Fruit fly (Drosophila melanogaster) whole organism, embryonic: ENCODE measurements around the gene Rab9.

ENCODE experiments used
- Bteb2 ChIP-seq: fragments of 200-800 bp; sonication (Bioruptor generic); optimal IDR thresholded peaks from 2 replicates; lab custom pipeline; 2016; ENCODE audit warnings: missing biosample characterization, missing genetic modification characterization
- CG10267 ChIP-seq: fragments of 200-800 bp; sonication (Bioruptor generic); optimal IDR thresholded peaks from 2 replicates; lab custom pipeline; 2018; ENCODE audit warnings: missing biosample characterization, mild to moderate bottlenecking, missing genetic modification characterization, moderate library complexity
- CG10654 ChIP-seq: fragments of 200-800 bp; sonication (Bioruptor generic); optimal IDR thresholded peaks from 2 replicates; lab custom pipeline; 2016; ENCODE audit warnings: missing biosample characterization, missing genetic modification characterization
- CG11456 ChIP-seq: fragments of 200-800 bp; sonication (Bioruptor generic); IDR thresholded peaks from 3 replicates; pipeline ENCODE4 v1.3.6; 2022; ENCODE audit warnings: missing biosample characterization, missing genetic modification characterization
- CG12104 ChIP-seq: fragments of 200-800 bp; sonication (Bioruptor generic); optimal IDR thresholded peaks from 3 replicates; lab custom pipeline; 2016; ENCODE audit warnings: missing biosample characterization, missing genetic modification characterization
- CG12236 ChIP-seq: fragments of 200-800 bp; sonication (Bioruptor generic); optimal IDR thresholded peaks from 2 replicates; lab custom pipeline; 2016; ENCODE audit warnings: missing biosample characterization, missing genetic modification characterization
- CG12391 ChIP-seq: fragments of 200-800 bp; sonication (Bioruptor generic); optimal IDR thresholded peaks from 3 replicates; lab custom pipeline; 2018; ENCODE audit warnings: missing biosample characterization, mild to moderate bottlenecking, missing genetic modification characterization, moderate library complexity
- CG14860 ChIP-seq: fragments of 200-800 bp; sonication (Bioruptor generic); IDR thresholded peaks from 3 replicates; pipeline ENCODE4 v1.3.6; 2022; ENCODE audit warnings: missing biosample characterization, missing genetic modification characterization; ENCODE audit not compliant: partially characterized antibody
- CG1602 ChIP-seq: fragments of 200-800 bp; sonication (Bioruptor generic); optimal IDR thresholded peaks from 3 replicates; lab custom pipeline; 2016; ENCODE audit warnings: missing biosample characterization, missing genetic modification characterization
- CG16863 ChIP-seq: fragments of 200-800 bp; sonication (Bioruptor generic); optimal IDR thresholded peaks from 3 replicates; lab custom pipeline; 2016; ENCODE audit warnings: missing biosample characterization, missing genetic modification characterization
- CG18476 ChIP-seq: fragments of 200-800 bp; sonication (Bioruptor generic); optimal IDR thresholded peaks from 2 replicates; lab custom pipeline; 2016; ENCODE audit warnings: missing biosample characterization, mild to moderate bottlenecking, missing genetic modification characterization
- CG32767 ChIP-seq: fragments of 200-800 bp; sonication (Bioruptor generic); IDR thresholded peaks from 2 replicates; pipeline ENCODE4 v1.3.6; 2022; ENCODE audit warnings: missing biosample characterization, missing genetic modification characterization
- CG3726 ChIP-seq: fragments of 200-800 bp; sonication (Bioruptor generic); IDR thresholded peaks from 3 replicates; pipeline ENCODE4, ENCODE4 v1.3.6; 2022; ENCODE audit warnings: missing biosample characterization, missing genetic modification characterization
- CG5953 ChIP-seq: fragments of 200-800 bp; sonication (Bioruptor generic); IDR thresholded peaks from 2 replicates; pipeline ENCODE4 v1.3.6; 2022; ENCODE audit warnings: missing biosample characterization, missing genetic modification characterization
- CG6175 ChIP-seq: fragments of 200-800 bp; sonication (Bioruptor generic); IDR thresholded peaks from 3 replicates; pipeline ENCODE4 v1.3.6; 2022; ENCODE audit warnings: missing biosample characterization, missing genetic modification characterization
- CG6854 ChIP-seq: fragments of 200-800 bp; sonication (Bioruptor generic); optimal IDR thresholded peaks from 3 replicates; lab custom pipeline; 2017; ENCODE audit warnings: missing biosample characterization, mild to moderate bottlenecking, missing genetic modification characterization
- CG7745 ChIP-seq: fragments of 200-800 bp; sonication (Bioruptor generic); optimal IDR thresholded peaks from 2 replicates; lab custom pipeline; 2018; ENCODE audit warnings: missing biosample characterization, mild to moderate bottlenecking, missing genetic modification characterization, moderate library complexity
- CG7786 ChIP-seq: fragments of 200-800 bp; sonication (Bioruptor generic); optimal IDR thresholded peaks from 2 replicates; lab custom pipeline; 2016; ENCODE audit warnings: missing biosample characterization, missing genetic modification characterization
- CG7987 ChIP-seq: fragments of 200-800 bp; sonication (Bioruptor generic); optimal IDR thresholded peaks from 2 replicates; lab custom pipeline; 2018; ENCODE audit warnings: missing biosample characterization, mild to moderate bottlenecking, missing genetic modification characterization, moderate library complexity
- Drgx ChIP-seq: fragments of 200-800 bp; sonication (Bioruptor generic); IDR thresholded peaks from 2 replicates; pipeline ENCODE4 v1.3.6; 2022; ENCODE audit warnings: missing biosample characterization, missing genetic modification characterization
- ERR ChIP-seq: fragments of 200-800 bp; sonication (Bioruptor generic); optimal IDR thresholded peaks from 2 replicates; lab custom pipeline; 2016; ENCODE audit warnings: missing biosample characterization, missing genetic modification characterization
- Ets65A ChIP-seq: fragments of 200-800 bp; sonication (Bioruptor generic); peaks from one replicate; lab custom pipeline; 2016; ENCODE audit warnings: missing biosample characterization, missing genetic modification characterization
- Gug ChIP-seq: fragments of 200-800 bp; sonication (Bioruptor generic); IDR thresholded peaks from 4 replicates; pipeline ENCODE4 v1.3.6; 2022; ENCODE audit warnings: missing biosample characterization, missing genetic modification characterization
- Hmr ChIP-seq: fragments of 200-800 bp; sonication (Bioruptor generic); optimal IDR thresholded peaks from 3 replicates; lab custom pipeline; 2017; ENCODE audit warnings: mild to moderate bottlenecking, missing biosample characterization, missing genetic modification reagents, missing genetic modification characterization
- Hmx ChIP-seq: fragments of 200-800 bp; sonication (Bioruptor generic); optimal IDR thresholded peaks from 2 replicates; lab custom pipeline; 2016; ENCODE audit warnings: missing biosample characterization, missing genetic modification characterization
- Lpt ChIP-seq: fragments of >200 bp; optimal IDR thresholded peaks from 2 replicates; lab custom pipeline; 2018; ENCODE audit warnings: missing biosample characterization, missing genetic modification characterization
- Nf-YB ChIP-seq: fragments of 200-800 bp; sonication (Bioruptor generic); optimal IDR thresholded peaks from 3 replicates; lab custom pipeline; 2019; ENCODE audit warnings: missing biosample characterization, mild to moderate bottlenecking, missing genetic modification characterization, moderate library complexity
- Poxn ChIP-seq: fragments of 200-800 bp; sonication (Bioruptor generic); IDR thresholded peaks from 2 replicates; pipeline ENCODE4 v1.3.6; 2022; ENCODE audit warnings: missing biosample characterization, missing genetic modification characterization
- Rfx ChIP-seq: fragments of 200-800 bp; sonication (Bioruptor generic); IDR thresholded peaks from 2 replicates; pipeline ENCODE4 v1.3.6; 2022; ENCODE audit warnings: missing biosample characterization, missing genetic modification characterization
- Sin3A ChIP-seq: fragments of >200 bp; optimal IDR thresholded peaks from 2 replicates; lab custom pipeline; 2018
- Trl ChIP-seq, 3 experiments: fragments of >200 bp in 2 of 3; fragments of 200-800 bp in 1 of 3; sonication (Bioruptor generic) in 1 of 3; optimal IDR thresholded peaks; 2 replicates in 1 of 3; 3 replicates in 2 of 3; lab custom pipeline; 2016 to 2017; ENCODE audit warnings: missing biosample characterization in 1 of 3, missing genetic modification characterization in 1 of 3
- ac ChIP-seq: fragments of 200-800 bp; sonication (Bioruptor generic); optimal IDR thresholded peaks from 3 replicates; lab custom pipeline; 2017; ENCODE audit warnings: missing biosample characterization, mild to moderate bottlenecking, missing genetic modification characterization
- br ChIP-seq: fragments of >200 bp; optimal IDR thresholded peaks from 2 replicates; lab custom pipeline; 2017
- chm ChIP-seq: fragments of 200-800 bp; sonication (Bioruptor generic); IDR thresholded peaks from 2 replicates; pipeline ENCODE4 v1.3.6; 2022; ENCODE audit warnings: missing biosample characterization, missing genetic modification characterization
- croc ChIP-seq: fragments of 200-800 bp; sonication (Bioruptor generic); conservative IDR thresholded peaks from 3 replicates; pipeline ENCODE4 v1.3.6; 2022; ENCODE audit warnings: missing biosample characterization, missing genetic modification characterization
- dan ChIP-seq: fragments of 200-800 bp; sonication (Bioruptor generic); IDR thresholded peaks from 2 replicates; pipeline ENCODE4 v1.3.6; 2022; ENCODE audit warnings: missing biosample characterization, missing genetic modification characterization
- ems ChIP-seq: fragments of 200-800 bp; sonication (Bioruptor generic); optimal IDR thresholded peaks from 3 replicates; lab custom pipeline; 2016; ENCODE audit warnings: missing biosample characterization, missing genetic modification characterization
- gem ChIP-seq: fragments of 200-800 bp; sonication (Bioruptor generic); optimal IDR thresholded peaks from 2 replicates; lab custom pipeline; 2019; ENCODE audit warnings: missing biosample characterization, mild to moderate bottlenecking, missing genetic modification characterization, moderate library complexity
- gro ChIP-seq: fragments of 200-800 bp; sonication (Bioruptor generic); optimal IDR thresholded peaks from 2 replicates; lab custom pipeline; 2016; ENCODE audit warnings: missing biosample characterization, missing genetic modification characterization
- gt ChIP-seq: fragments of 200-800 bp; sonication (Bioruptor generic); IDR thresholded peaks from 2 replicates; pipeline ENCODE4 v1.3.6; 2022; ENCODE audit warnings: missing biosample characterization, missing genetic modification characterization
- jigr1 ChIP-seq: fragments of 200-800 bp; sonication (Bioruptor generic); IDR thresholded peaks from 3 replicates; pipeline ENCODE4 v1.3.6; 2022; ENCODE audit warnings: missing biosample characterization, missing genetic modification characterization
- ken ChIP-seq: fragments of 200-800 bp; sonication (Bioruptor generic); IDR thresholded peaks from 3 replicates; pipeline ENCODE4 v1.3.6; 2022; ENCODE audit warnings: missing biosample characterization, missing genetic modification characterization
- pho ChIP-seq: fragments of 200-800 bp; sonication (Bioruptor generic); optimal IDR thresholded peaks from 2 replicates; lab custom pipeline; 2016; ENCODE audit warnings: missing biosample characterization, missing genetic modification characterization
- psq ChIP-seq: fragments of 200-800 bp; sonication (Bioruptor generic); optimal IDR thresholded peaks from 2 replicates; lab custom pipeline; 2017; ENCODE audit warnings: missing biosample characterization, missing genetic modification characterization
- rib ChIP-seq: fragments of 200-800 bp; sonication (Bioruptor generic); IDR thresholded peaks from 2 replicates; pipeline ENCODE4 v1.3.6; 2022; ENCODE audit warnings: missing biosample characterization, missing genetic modification characterization
- slp2 ChIP-seq: fragments of 200-800 bp; sonication (Bioruptor generic); optimal IDR thresholded peaks from 2 replicates; lab custom pipeline; 2016; ENCODE audit warnings: missing biosample characterization, missing genetic modification characterization
- tap ChIP-seq: fragments of 200-800 bp; optimal IDR thresholded peaks from 3 replicates; lab custom pipeline; 2019; ENCODE audit warnings: missing biosample characterization, mild to moderate bottlenecking, missing genetic modification characterization, moderate library complexity
- trem ChIP-seq: fragments of 200-800 bp; optimal IDR thresholded peaks from 3 replicates; lab custom pipeline; 2019; ENCODE audit warnings: missing biosample characterization, mild to moderate bottlenecking, missing genetic modification characterization, moderate library complexity
- unpg ChIP-seq: fragments of 200-800 bp; sonication (Bioruptor generic); optimal IDR thresholded peaks from 3 replicates; lab custom pipeline; 2018; ENCODE audit warnings: missing biosample characterization, mild to moderate bottlenecking, missing genetic modification characterization, moderate library complexity
- zfh1 ChIP-seq: fragments of 200-800 bp; sonication (Bioruptor generic); IDR thresholded peaks from 3 replicates; pipeline ENCODE4 v1.3.6; 2022; ENCODE audit warnings: missing biosample characterization, missing genetic modification characterization

The Rab9 gene

dm6 chr2L:19416602-19417497 is 15.5 kb upstream of the Rab9 start, which contains the start of gene Lectin-galC1 (continued):
- TF ChIP-seq tap (tag; lab: Kevin White, UChicago) (peak; percentile 84), dan (GFP tag; lab: Robert Waterston, UW) (peak; percentile 65; the same call in 1 of the 2 replicates), jigr1 (no peak), gem (tag; lab: Kevin White, UChicago) (peak; percentile 94), pho (GFP tag; lab: Kevin White, UChicago) (peak; percentile 72), Lpt (no peak), rib (GFP tag; lab: Robert Waterston, UW) (0 out of 2 replicates have a peak, but pooled peaks have one; percentile 69), Ets65A (peak; percentile 96), CG7987 (GFP tag; lab: Kevin White, UChicago) (peak; percentile 8), CG12104 (GFP tag; lab: Kevin White, UChicago) (peak; percentile 80), CG5953 (GFP tag; lab: Robert Waterston, UW) (peak; percentile 76), CG10654 (GFP tag; lab: Kevin White, UChicago) (peak; percentile 84), ken (GFP tag; lab: Robert Waterston, UW) (peak; percentile 87), Sin3A (no peak), Rfx (GFP tag; lab: Robert Waterston, UW) (peak; percentile 84), ems (peak; percentile 89), unpg (peak; percentile 93), slp2 (GFP tag; lab: Kevin White, UChicago) (peak; percentile 73), ERR (GFP tag; lab: Kevin White, UChicago) (peak; percentile 61), zfh1 (GFP tag; lab: Robert Waterston, UW) (peak; percentile 89), CG1602 (GFP tag; lab: Kevin White, UChicago) (peak; percentile 89), trem (tag; lab: Kevin White, UChicago) (peak; percentile 81), CG7745 (tag; lab: Kevin White, UChicago) (peak; percentile 57), Hmr (GFP tag; lab: Kevin White, UChicago) (peak; percentile 80), Trl (optimal IDR thresholded peaks at IDR 0.05; lab: Kevin White, UChicago) (no peak), Trl (GFP tag; optimal IDR thresholded peaks at IDR 0.05; lab: Kevin White, UChicago) (peak; percentile 90), chm (GFP tag; lab: Robert Waterston, UW) (peak; percentile 81), gro (peak; percentile 41), croc (GFP tag; lab: Robert Waterston, UW) (peak; percentile 78), br (lab: Kevin White, UChicago) (no peak), Hmx (GFP tag; lab: Kevin White, UChicago) (no peak), CG16863 (peak; percentile 91), Bteb2 (GFP tag; lab: Kevin White, UChicago) (peak; percentile 82), CG14860 (GFP tag; lab: Robert Waterston, UW) (no peak), Poxn (GFP tag; lab: Robert Waterston, UW) (0 out of 2 replicates have a peak, but pooled peaks have one; percentile 43), gt (GFP tag; lab: Robert Waterston, UW) (peak; percentile 54; the same call in 1 of the 2 replicates), CG6854 (GFP tag; lab: Kevin White, UChicago) (peak; percentile 72), Drgx (GFP tag; lab: Robert Waterston, UW) (peak; percentile 86), psq (peak; percentile 40), Gug (GFP tag; lab: Robert Waterston, UW) (peak; percentile 73; the same call in 3 of the 4 replicates), CG12391 (tag; lab: Kevin White, UChicago) (peak; percentile 89), CG18476 (GFP tag; lab: Kevin White, UChicago) (peak; percentile 81), CG12236 (GFP tag; lab: Kevin White, UChicago) (peak; percentile 86), ac (GFP tag; lab: Kevin White, UChicago) (peak; percentile 72), CG10267 (peak; percentile 80), CG32767 (GFP tag; lab: Robert Waterston, UW) (peak; percentile 86), CG11456 (GFP tag; lab: Robert Waterston, UW) (peak; percentile 82), CG3726 (GFP tag; lab: Robert Waterston, UW) (0 out of 3 replicates have a peak, but pooled peaks have one; percentile 81), CG7786 (peak; percentile 74), CG6175 (GFP tag; lab: Robert Waterston, UW) (no peak), Nf-YB (GFP tag; lab: Kevin White, UChicago) (peak; percentile 69)
